Fruit fly (Drosophila melanogaster) whole organism, embryonic: ENCODE measurements around the gene Lip2.

ENCODE experiments used
- CG10267 ChIP-seq: fragments of 200-800 bp; sonication (Bioruptor generic); optimal IDR thresholded peaks from 2 replicates; lab custom pipeline; 2018; ENCODE audit warnings: missing biosample characterization, mild to moderate bottlenecking, missing genetic modification characterization, moderate library complexity
- CG34422 ChIP-seq: fragments of 200-800 bp; sonication (Bioruptor generic); IDR thresholded peaks from 3 replicates; pipeline ENCODE4 v1.3.6; 2022; ENCODE audit warnings: missing biosample characterization, missing genetic modification characterization
- Deaf1 ChIP-seq: fragments of 200-800 bp; optimal IDR thresholded peaks from 3 replicates; lab custom pipeline; 2019; ENCODE audit warnings: missing biosample characterization, mild to moderate bottlenecking, missing genetic modification characterization, moderate library complexity
- dimm ChIP-seq: fragments of 200-800 bp; sonication (Bioruptor generic); IDR thresholded peaks from 2 replicates; pipeline ENCODE4 v1.3.6; 2022; ENCODE audit warnings: missing biosample characterization, missing genetic modification characterization
- gce ChIP-seq: fragments of 200-800 bp; sonication (Bioruptor generic); IDR thresholded peaks from 3 replicates; pipeline ENCODE4 v1.3.6; 2022; ENCODE audit warnings: missing biosample characterization, missing genetic modification characterization

DNA sequence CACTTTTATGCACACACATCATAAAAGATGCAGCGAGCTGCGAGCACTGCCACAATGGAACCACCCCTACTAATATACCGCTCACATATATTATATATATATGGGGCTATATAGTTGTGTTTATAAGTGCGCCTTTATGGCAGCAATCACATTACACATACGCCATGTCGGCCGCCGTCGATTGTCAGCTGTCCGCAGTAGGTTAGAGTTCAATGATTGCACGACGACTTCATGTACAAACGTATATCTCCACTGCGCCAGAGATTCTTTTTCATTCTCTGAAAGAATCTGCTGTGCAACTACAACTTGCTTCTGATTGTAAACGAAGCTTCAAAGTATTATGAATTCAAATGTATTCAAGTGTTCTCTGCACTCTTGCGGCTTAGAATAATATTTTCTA lies 43.4 kb upstream of the Lip2 start:
- no peak for TF ChIP-seq CG10267 (tag; lab: Kevin White, UChicago)
- no peak for TF ChIP-seq gce (GFP tag; lab: Robert Waterston, UW)
- no peak for TF ChIP-seq dimm (GFP tag; lab: Robert Waterston, UW)
- TF ChIP-seq Deaf1 (tag; lab: Kevin White, UChicago): no peak
- TF ChIP-seq CG34422 (GFP tag; lab: Robert Waterston, UW): no peak
